Fruit fly (Drosophila melanogaster) whole organism, adult: ENCODE results near the gene gwl.

Source experiments
- CG1620 ChIP-seq: fragments of 200-800 bp; sonication (Bioruptor generic); optimal IDR thresholded peaks from 2 replicates; lab custom pipeline; 2016; ENCODE audit warnings: missing biosample characterization, missing genetic modification characterization
- CG33017 ChIP-seq: fragments of 200-800 bp; sonication (Bioruptor generic); optimal IDR thresholded peaks from 2 replicates; lab custom pipeline; 2018; ENCODE audit warnings: missing biosample characterization, mild to moderate bottlenecking, missing genetic modification characterization, moderate library complexity
- CG5204 ChIP-seq: fragments of 200-800 bp; sonication (Bioruptor generic); optimal IDR thresholded peaks from 2 replicates; lab custom pipeline; 2016; ENCODE audit warnings: missing biosample characterization, missing genetic modification characterization
- CG7045 ChIP-seq: fragments of 200-800 bp; sonication (Bioruptor generic); optimal IDR thresholded peaks from 2 replicates; lab custom pipeline; 2017; ENCODE audit warnings: missing biosample characterization, mild to moderate bottlenecking, missing genetic modification characterization
- CG7101 ChIP-seq: fragments of 200-800 bp; sonication (Bioruptor generic); optimal IDR thresholded peaks from 2 replicates; lab custom pipeline; 2018; ENCODE audit warnings: missing biosample characterization, mild to moderate bottlenecking, missing genetic modification characterization, moderate library complexity
- Clk ChIP-seq: fragments of 200-800 bp; sonication (Bioruptor generic); optimal IDR thresholded peaks from 2 replicates; lab custom pipeline; 2017; ENCODE audit warnings: missing biosample characterization, missing genetic modification characterization
- Hr96 ChIP-seq: fragments of 200-800 bp; sonication (Bioruptor generic); optimal IDR thresholded peaks from 2 replicates; lab custom pipeline; 2016; ENCODE audit warnings: missing biosample characterization, missing genetic modification characterization
- bab1 ChIP-seq: fragments of 200-800 bp; sonication (Bioruptor generic); optimal IDR thresholded peaks from 3 replicates; lab custom pipeline; 2019; ENCODE audit warnings: missing biosample characterization, mild to moderate bottlenecking, missing genetic modification characterization, moderate library complexity
- cnc ChIP-seq, 2 experiments: fragments of >200 bp; optimal IDR thresholded peaks; 2 replicates each; lab custom pipeline; 2017
- kay ChIP-seq: fragments of 200-800 bp; sonication (Bioruptor generic); peaks from one replicate; lab custom pipeline; 2016; ENCODE audit warnings: missing biosample characterization, missing genetic modification characterization, borderline replicate concordance
- ovo ChIP-seq: fragments of 200-800 bp; sonication (Bioruptor generic); optimal IDR thresholded peaks from 2 replicates; lab custom pipeline; 2016; ENCODE audit warnings: missing biosample characterization, missing genetic modification characterization
- pad ChIP-seq: fragments of 200-800 bp; sonication (Bioruptor generic); optimal IDR thresholded peaks from 3 replicates; lab custom pipeline; 2017; ENCODE audit warnings: missing biosample characterization, missing genetic modification characterization, mild to moderate bottlenecking, moderate library complexity, missing genetic modification reagents
- tj ChIP-seq: fragments of 200-800 bp; sonication (Bioruptor generic); optimal IDR thresholded peaks from 3 replicates; lab custom pipeline; 2017; ENCODE audit warnings: missing biosample characterization, mild to moderate bottlenecking, missing genetic modification characterization, moderate library complexity

- TF ChIP-seq cnc (optimal IDR thresholded peaks at IDR 0.05; lab: Kevin White, UChicago): no peak
- TF ChIP-seq ovo (GFP tag; lab: Kevin White, UChicago): no peak
- TF ChIP-seq Clk (GFP tag; lab: Kevin White, UChicago): no peak
- no peak for TF ChIP-seq CG7045 (GFP tag; lab: Kevin White, UChicago)
- TF ChIP-seq CG1620 (GFP tag; lab: Kevin White, UChicago): no peak
- TF ChIP-seq CG5204 (GFP tag; lab: Kevin White, UChicago): no peak
- no peak for TF ChIP-seq CG33017
- no peak for TF ChIP-seq CG7101 (tag; lab: Kevin White, UChicago)
- no peak for TF ChIP-seq kay (GFP tag; lab: Kevin White, UChicago)
- no peak for TF ChIP-seq bab1 (GFP tag; lab: Kevin White, UChicago)
- no peak for TF ChIP-seq Hr96
- no peak for TF ChIP-seq tj
- no peak for TF ChIP-seq pad (GFP tag; lab: Kevin White, UChicago)
Measured at dm6 chr3R:18794051-18794450, 47.9 kb downstream of the gwl start.
